Fruit fly (Drosophila melanogaster) whole organism, embryonic: Measurements from ENCODE around the gene CG43051.

ENCODE experiments used
- Abd-B ChIP-seq: fragments of 200-800 bp; sonication (Bioruptor generic); optimal IDR thresholded peaks from 2 replicates; lab custom pipeline; 2018; ENCODE audit warnings: missing biosample characterization, mild to moderate bottlenecking, missing genetic modification characterization, moderate library complexity
- Adf1 ChIP-seq: fragments of 200-800 bp; sonication (Bioruptor generic); IDR thresholded peaks from 2 replicates; pipeline ENCODE4 v1.3.6; 2022; ENCODE audit warnings: missing biosample characterization, missing genetic modification characterization
- Asciz ChIP-seq: fragments of 200-800 bp; sonication (Bioruptor generic); optimal IDR thresholded peaks from 2 replicates; lab custom pipeline; 2017; ENCODE audit warnings: missing biosample characterization, mild to moderate bottlenecking, missing genetic modification characterization, missing genetic modification reagents
- CG10979 ChIP-seq: fragments of 200-800 bp; sonication (Bioruptor generic); optimal IDR thresholded peaks from 2 replicates; lab custom pipeline; 2018; ENCODE audit warnings: missing biosample characterization, mild to moderate bottlenecking, missing genetic modification characterization, moderate library complexity
- CG11695 ChIP-seq: fragments of 200-800 bp; sonication (Bioruptor generic); IDR thresholded peaks from 3 replicates; pipeline ENCODE4 v1.3.6; 2022; ENCODE audit warnings: missing biosample characterization, missing genetic modification characterization
- CG12391 ChIP-seq: fragments of 200-800 bp; sonication (Bioruptor generic); optimal IDR thresholded peaks from 3 replicates; lab custom pipeline; 2018; ENCODE audit warnings: missing biosample characterization, mild to moderate bottlenecking, missing genetic modification characterization, moderate library complexity
- CG12744 ChIP-seq: fragments of 200-800 bp; sonication (Bioruptor generic); optimal IDR thresholded peaks from 2 replicates; lab custom pipeline; 2016; ENCODE audit warnings: missing biosample characterization, missing genetic modification characterization
- CG14667 ChIP-seq: fragments of 200-800 bp; sonication (Bioruptor generic); IDR thresholded peaks from 2 replicates; pipeline ENCODE4 v1.3.6; 2022; ENCODE audit warnings: missing biosample characterization, missing genetic modification characterization
- CG1603 ChIP-seq: fragments of 200-800 bp; sonication (Bioruptor generic); optimal IDR thresholded peaks from 2 replicates; lab custom pipeline; 2019; ENCODE audit warnings: missing biosample characterization, mild to moderate bottlenecking, missing genetic modification characterization, moderate library complexity
- CG17385 ChIP-seq: fragments of 200-800 bp; sonication (Bioruptor generic); optimal IDR thresholded peaks from 3 replicates; lab custom pipeline; 2018; ENCODE audit warnings: missing biosample characterization, mild to moderate bottlenecking, missing genetic modification characterization
- CG17912 ChIP-seq: fragments of 200-800 bp; sonication (Bioruptor generic); optimal IDR thresholded peaks from 2 replicates; lab custom pipeline; 2018; ENCODE audit warnings: missing biosample characterization, mild to moderate bottlenecking, missing genetic modification characterization
- CG3281 ChIP-seq: fragments of 200-800 bp; sonication (Bioruptor generic); optimal IDR thresholded peaks from 3 replicates; lab custom pipeline; 2017; ENCODE audit warnings: missing biosample characterization, mild to moderate bottlenecking, missing genetic modification characterization
- CG33213 ChIP-seq: fragments of 200-800 bp; sonication (Bioruptor generic); optimal IDR thresholded peaks from 3 replicates; lab custom pipeline; 2016; ENCODE audit warnings: missing biosample characterization, missing genetic modification characterization
- CG4328 ChIP-seq: fragments of 200-800 bp; sonication (Bioruptor generic); optimal IDR thresholded peaks from 3 replicates; lab custom pipeline; 2017; ENCODE audit warnings: missing biosample characterization, missing genetic modification reagents, missing genetic modification characterization
- CG4404 ChIP-seq: fragments of 200-800 bp; sonication (Bioruptor generic); IDR thresholded peaks from 2 replicates; pipeline ENCODE4 v1.3.6; 2022; ENCODE audit warnings: missing biosample characterization, missing genetic modification characterization
- CG6854 ChIP-seq: fragments of 200-800 bp; sonication (Bioruptor generic); optimal IDR thresholded peaks from 3 replicates; lab custom pipeline; 2017; ENCODE audit warnings: missing biosample characterization, mild to moderate bottlenecking, missing genetic modification characterization
- CG7556 ChIP-seq: fragments of 200-800 bp; sonication (Bioruptor generic); optimal IDR thresholded peaks from 2 replicates; lab custom pipeline; 2017; ENCODE audit warnings: missing biosample characterization, mild to moderate bottlenecking, missing genetic modification characterization
- CG8359 ChIP-seq: fragments of 200-800 bp; sonication (Bioruptor generic); optimal IDR thresholded peaks from 2 replicates; lab custom pipeline; 2017; ENCODE audit warnings: missing biosample characterization, mild to moderate bottlenecking, missing genetic modification characterization, borderline replicate concordance
- CG9727 ChIP-seq: fragments of 200-800 bp; sonication (Bioruptor generic); optimal IDR thresholded peaks from 3 replicates; lab custom pipeline; 2017; ENCODE audit warnings: missing biosample characterization, mild to moderate bottlenecking, missing genetic modification characterization
- Dek ChIP-seq: fragments of 200-800 bp; sonication (Bioruptor generic); optimal IDR thresholded peaks from 3 replicates; lab custom pipeline; 2019; ENCODE audit warnings: missing biosample characterization, mild to moderate bottlenecking, missing genetic modification characterization, moderate library complexity
- Dll ChIP-seq: fragments of 200-800 bp; sonication (Bioruptor generic); IDR thresholded peaks from 4 replicates; pipeline ENCODE4 v1.3.6; 2022; ENCODE audit warnings: missing biosample characterization, missing genetic modification characterization; ENCODE audit not compliant: partially characterized antibody
- Eip74EF ChIP-seq, 2 experiments: fragments of 200-800 bp in 1 of 2; fragments of >200 bp in 1 of 2; sonication (Bioruptor generic) in 1 of 2; optimal IDR thresholded peaks; 2 replicates each; lab custom pipeline; 2017 to 2019; ENCODE audit warnings: missing biosample characterization in 2 of 2, missing genetic modification characterization in 2 of 2, mild to moderate bottlenecking in 1 of 2, moderate library complexity in 1 of 2
- HLH54F ChIP-seq: fragments of 200-800 bp; sonication (Bioruptor generic); optimal IDR thresholded peaks from 3 replicates; lab custom pipeline; 2016; ENCODE audit warnings: missing biosample characterization, missing genetic modification characterization
- Hr3 ChIP-seq: fragments of 200-800 bp; sonication (Bioruptor generic); optimal IDR thresholded peaks from 3 replicates; lab custom pipeline; 2016; ENCODE audit warnings: missing biosample characterization, missing genetic modification characterization
- Lim3 ChIP-seq: fragments of 200-800 bp; sonication (Bioruptor generic); IDR thresholded peaks from 2 replicates; pipeline ENCODE4 v1.3.6; 2022; ENCODE audit warnings: missing biosample characterization, missing genetic modification characterization
- MBD-R2 ChIP-seq: fragments of 200-800 bp; sonication (Bioruptor generic); IDR thresholded peaks from 2 replicates; pipeline ENCODE4 v1.3.6; 2022; ENCODE audit warnings: missing biosample characterization, missing genetic modification characterization
- NFAT ChIP-seq: fragments of 200-800 bp; sonication (Bioruptor generic); IDR thresholded peaks from 2 replicates; pipeline ENCODE4 v1.3.6; 2022; ENCODE audit warnings: missing biosample characterization, missing genetic modification characterization
- Nf-YA ChIP-seq: fragments of 200-800 bp; sonication (Bioruptor generic); IDR thresholded peaks from 2 replicates; pipeline ENCODE4 v1.3.6; 2022; ENCODE audit warnings: missing biosample characterization, missing genetic modification characterization
- Oaz ChIP-seq: fragments of 200-800 bp; sonication (Bioruptor generic); IDR thresholded peaks from 2 replicates; pipeline ENCODE4 v1.3.6; 2022; ENCODE audit warnings: missing biosample characterization, missing genetic modification characterization
- Optix ChIP-seq: fragments of 200-800 bp; sonication (Bioruptor generic); IDR thresholded peaks from 3 replicates; pipeline ENCODE4 v1.3.6; 2022; ENCODE audit warnings: missing biosample characterization, missing genetic modification characterization
- TFAM ChIP-seq: fragments of 200-800 bp; sonication (Bioruptor generic); optimal IDR thresholded peaks from 2 replicates; lab custom pipeline; 2017; ENCODE audit warnings: missing biosample characterization, missing genetic modification characterization, inconsistent platforms
- btn ChIP-seq: fragments of 200-800 bp; sonication (Bioruptor generic); optimal IDR thresholded peaks from 2 replicates; lab custom pipeline; 2016; ENCODE audit warnings: missing biosample characterization, missing genetic modification characterization
- caup ChIP-seq: fragments of 200-800 bp; sonication (Bioruptor generic); optimal IDR thresholded peaks from 3 replicates; lab custom pipeline; 2017; ENCODE audit warnings: missing biosample characterization, mild to moderate bottlenecking, missing genetic modification characterization, moderate library complexity; ENCODE audit not compliant: severe bottlenecking
- dmrt11E ChIP-seq: fragments of 200-800 bp; sonication (Bioruptor generic); optimal IDR thresholded peaks from 3 replicates; lab custom pipeline; 2018; ENCODE audit warnings: missing biosample characterization, mild to moderate bottlenecking, missing genetic modification characterization, moderate library complexity
- dmrt99B ChIP-seq: fragments of 200-800 bp; sonication (Bioruptor generic); optimal IDR thresholded peaks from 2 replicates; lab custom pipeline; 2018; ENCODE audit warnings: missing biosample characterization, mild to moderate bottlenecking, missing genetic modification characterization, moderate library complexity
- esg ChIP-seq: fragments of 200-800 bp; sonication (Bioruptor generic); conservative IDR thresholded peaks from 2 replicates; pipeline ENCODE4 v1.3.6; 2022; ENCODE audit warnings: missing biosample characterization, missing genetic modification characterization
- fru ChIP-seq: fragments of >200 bp; optimal IDR thresholded peaks from 2 replicates; lab custom pipeline; 2017
- gro ChIP-seq: fragments of 200-800 bp; sonication (Bioruptor generic); optimal IDR thresholded peaks from 2 replicates; lab custom pipeline; 2016; ENCODE audit warnings: missing biosample characterization, missing genetic modification characterization
- gt ChIP-seq: fragments of 200-800 bp; sonication (Bioruptor generic); IDR thresholded peaks from 2 replicates; pipeline ENCODE4 v1.3.6; 2022; ENCODE audit warnings: missing biosample characterization, missing genetic modification characterization
- ham ChIP-seq: fragments of 200-800 bp; sonication (Bioruptor generic); IDR thresholded peaks from 2 replicates; pipeline ENCODE4 v1.3.6; 2022; ENCODE audit warnings: missing biosample characterization, missing genetic modification characterization
- jigr1 ChIP-seq: fragments of 200-800 bp; sonication (Bioruptor generic); IDR thresholded peaks from 3 replicates; pipeline ENCODE4 v1.3.6; 2022; ENCODE audit warnings: missing biosample characterization, missing genetic modification characterization
- mam ChIP-seq: fragments of 200-800 bp; sonication (Bioruptor generic); optimal IDR thresholded peaks from 3 replicates; lab custom pipeline; 2016; ENCODE audit warnings: missing biosample characterization, missing genetic modification characterization
- rib ChIP-seq: fragments of 200-800 bp; sonication (Bioruptor generic); IDR thresholded peaks from 2 replicates; pipeline ENCODE4 v1.3.6; 2022; ENCODE audit warnings: missing biosample characterization, missing genetic modification characterization
- slbo ChIP-seq: fragments of 200-800 bp; sonication (Bioruptor generic); IDR thresholded peaks from 2 replicates; pipeline ENCODE4 v1.3.6; 2022; ENCODE audit warnings: missing biosample characterization, missing genetic modification characterization
- slou ChIP-seq: fragments of 200-800 bp; sonication (Bioruptor generic); optimal IDR thresholded peaks from 3 replicates; lab custom pipeline; 2016; ENCODE audit warnings: missing biosample characterization, missing genetic modification characterization
- stwl ChIP-seq: fragments of 200-800 bp; sonication (Bioruptor generic); optimal IDR thresholded peaks from 3 replicates; lab custom pipeline; 2018; ENCODE audit warnings: missing biosample characterization, mild to moderate bottlenecking, missing genetic modification characterization, moderate library complexity
- sug ChIP-seq: fragments of 200-800 bp; optimal IDR thresholded peaks from 2 replicates; lab custom pipeline; 2019; ENCODE audit warnings: missing biosample characterization, mild to moderate bottlenecking, missing genetic modification characterization, moderate library complexity
- trh ChIP-seq: fragments of 200-800 bp; sonication (Bioruptor generic); optimal IDR thresholded peaks from 2 replicates; lab custom pipeline; 2016; ENCODE audit warnings: missing biosample characterization, missing genetic modification characterization
- twi ChIP-seq: fragments of 200-800 bp; optimal IDR thresholded peaks from 2 replicates; lab custom pipeline; 2019; ENCODE audit warnings: missing biosample characterization, mild to moderate bottlenecking, missing genetic modification characterization, moderate library complexity
- usp ChIP-seq: fragments of >200 bp; optimal IDR thresholded peaks from 2 replicates; lab custom pipeline; 2017; ENCODE audit warnings: missing biosample characterization, missing genetic modification characterization
- wek ChIP-seq: fragments of 200-800 bp; sonication (Bioruptor generic); optimal IDR thresholded peaks from 3 replicates; lab custom pipeline; 2018; ENCODE audit warnings: missing biosample characterization, mild to moderate bottlenecking, missing genetic modification characterization, moderate library complexity
- zen2 ChIP-seq: fragments of 200-800 bp; sonication (Bioruptor generic); IDR thresholded peaks from 3 replicates; pipeline ENCODE4 v1.3.6; 2022; ENCODE audit warnings: missing biosample characterization, missing genetic modification characterization; ENCODE audit not compliant: partially characterized antibody

Gene CG43051

DNA sequence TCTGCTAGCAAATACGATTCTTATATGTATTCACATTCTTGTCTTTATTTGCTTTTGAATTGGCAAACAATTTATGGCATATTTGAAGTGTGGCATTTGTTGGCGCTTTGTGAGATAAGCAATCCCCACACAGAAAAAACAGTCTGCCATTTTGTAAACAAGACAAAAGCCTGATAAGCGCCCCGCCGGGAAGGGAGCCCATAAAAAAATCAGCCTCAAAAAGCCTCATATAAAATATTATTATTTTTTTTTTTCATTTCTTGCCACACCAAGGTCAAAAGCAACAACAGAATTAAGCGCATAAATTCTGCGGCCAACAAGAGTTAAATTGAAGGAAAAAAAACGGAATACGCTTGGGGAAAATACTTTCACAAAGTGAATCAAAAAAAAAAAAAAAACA, 32.4 kb upstream of the CG43051 start (continued):
- TF ChIP-seq HLH54F (GFP tag; lab: Kevin White, UChicago) (no peak), slbo (GFP tag; lab: Robert Waterston, UW) (no peak), CG1603 (no peak), CG10979 (no peak), zen2 (GFP tag; lab: Robert Waterston, UW) (no peak), wek (GFP tag; lab: Kevin White, UChicago) (no peak), Dek (tag; lab: Kevin White, UChicago) (no peak), CG17912 (no peak), CG8359 (GFP tag; lab: Kevin White, UChicago) (no peak), sug (peak; percentile 78), Abd-B (no peak), mam (GFP tag; lab: Kevin White, UChicago) (no peak), CG4328 (GFP tag; lab: Kevin White, UChicago) (peak; percentile 25), CG12391 (tag; lab: Kevin White, UChicago) (no peak), Adf1 (GFP tag; lab: Robert Waterston, UW) (no peak), Nf-YA (GFP tag; lab: Robert Waterston, UW) (no peak), MBD-R2 (no peak), esg (GFP tag; lab: Robert Waterston, UW) (no peak), slou (GFP tag; lab: Kevin White, UChicago) (no peak), Hr3 (GFP tag; lab: Kevin White, UChicago) (no peak), fru (lab: Kevin White, UChicago) (no peak), Eip74EF (GFP tag; optimal IDR thresholded peaks at IDR 0.05; lab: Kevin White, UChicago) (no peak), CG4404 (GFP tag; lab: Robert Waterston, UW) (no peak), NFAT (GFP tag; lab: Robert Waterston, UW) (no peak), CG9727 (GFP tag; lab: Kevin White, UChicago) (peak; percentile 34), jigr1 (no peak), dmrt99B (tag; lab: Kevin White, UChicago) (peak; percentile 15), ham (GFP tag; lab: Robert Waterston, UW) (no peak), dmrt11E (tag; lab: Kevin White, UChicago) (no peak), CG14667 (no peak), Dll (GFP tag; lab: Robert Waterston, UW) (no peak), CG3281 (peak; percentile 67), CG33213 (GFP tag; lab: Kevin White, UChicago) (no peak), twi (tag; lab: Kevin White, UChicago) (no peak), btn (GFP tag; lab: Kevin White, UChicago) (no peak), rib (GFP tag; lab: Robert Waterston, UW) (peak; percentile 73), TFAM (GFP tag; lab: Kevin White, UChicago) (no peak), gt (GFP tag; lab: Robert Waterston, UW) (no peak), CG11695 (GFP tag; lab: Robert Waterston, UW) (no peak), Asciz (GFP tag; lab: Kevin White, UChicago) (peak; percentile 12), CG6854 (GFP tag; lab: Kevin White, UChicago) (no peak), stwl (tag; lab: Kevin White, UChicago) (no peak), CG7556 (GFP tag; lab: Kevin White, UChicago) (no peak), CG12744 (GFP tag; lab: Kevin White, UChicago) (no peak), CG17385 (GFP tag; lab: Kevin White, UChicago) (peak; percentile 38), trh (GFP tag; lab: Kevin White, UChicago) (no peak), Lim3 (GFP tag; lab: Robert Waterston, UW) (no peak), Optix (GFP tag; lab: Robert Waterston, UW) (no peak), usp (GFP tag; lab: Kevin White, UChicago) (no peak), Oaz (GFP tag; lab: Robert Waterston, UW) (no peak), gro (GFP tag; lab: Kevin White, UChicago) (peak; percentile 67), caup (GFP tag; lab: Kevin White, UChicago) (peak; percentile 59)
